Worm (Caenorhabditis elegans): ENCODE data around the gene mtss-1.

The mtss-1 gene

DNA sequence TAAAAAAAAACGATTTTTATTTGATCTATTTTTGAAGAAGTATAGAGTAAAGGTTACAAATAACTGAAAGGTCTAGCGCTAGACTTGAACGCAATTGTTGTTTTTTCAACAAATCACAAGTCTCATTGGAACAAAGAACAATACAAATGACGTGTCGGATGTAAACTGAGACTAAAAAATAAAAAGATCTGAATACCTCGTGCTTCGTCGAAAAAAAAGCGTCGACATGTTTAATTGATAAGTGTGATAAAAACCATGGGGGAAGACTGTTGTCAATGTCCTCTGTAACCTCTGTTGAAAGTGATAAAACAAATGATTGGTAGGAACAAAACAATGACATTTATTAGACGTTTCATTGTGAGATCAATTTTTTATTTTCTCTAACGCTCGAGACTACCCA is 14.6 kb downstream of the mtss-1 start (continued):
- TF ChIP-seq F55B11.4 (tag; optimal IDR thresholded peaks at IDR 0.05; ENCODE audit: borderline replicate concordance, insufficient read depth) = no peak
- 0 out of 2 replicates have a peak, but pooled peaks have one; percentile 35 for TF ChIP-seq cebp-1 (GFP tag; IDR thresholded peaks at IDR 0.05)
- peak; percentile 44 for TF ChIP-seq cebp-1 (tag; optimal IDR thresholded peaks at IDR 0.05)
- no peak for TF ChIP-seq tlf-1 (GFP tag; optimal IDR thresholded peaks at IDR 0.05)
- no peak for TF ChIP-seq lsl-1 (GFP tag; optimal IDR thresholded peaks at IDR 0.05)
- TF ChIP-seq Y67H2A.10 (GFP tag; conservative IDR thresholded peaks at IDR 0.05) = no peak
- TF ChIP-seq cebp-2 (GFP tag; IDR thresholded peaks at IDR 0.05) = no peak
- no peak for TF ChIP-seq zfh-2 (GFP tag; conservative IDR thresholded peaks at IDR 0.05)
- TF ChIP-seq K12H6.12 (tag; optimal IDR thresholded peaks at IDR 0.05) = no peak
- no peak for TF ChIP-seq dpl-1 (GFP tag; optimal IDR thresholded peaks at IDR 0.05)
- no peak for TF ChIP-seq akir-1 (GFP tag; optimal IDR thresholded peaks at IDR 0.05)
- TF ChIP-seq lin-35 (GFP tag; optimal IDR thresholded peaks at IDR 0.05) = no peak
- no peak for TF ChIP-seq rpc-1 (optimal IDR thresholded peaks at IDR 0.05)
- TF ChIP-seq rpc-1 (tag; optimal IDR thresholded peaks at IDR 0.05) = no peak
- no peak for TF ChIP-seq egrh-3 (GFP tag; IDR thresholded peaks at IDR 0.05)
- TF ChIP-seq nhr-179 (tag; optimal IDR thresholded peaks at IDR 0.05) = no peak
- TF ChIP-seq K11D2.4 (GFP tag; IDR thresholded peaks at IDR 0.05) = no peak
- TF ChIP-seq ceh-40 (GFP tag; IDR thresholded peaks at IDR 0.05) = no peak
- TF ChIP-seq F33H1.4 (GFP tag; IDR thresholded peaks at IDR 0.05) = no peak
- no peak for TF ChIP-seq zim-3 (tag; optimal IDR thresholded peaks at IDR 0.05)
- TF ChIP-seq hsf-1 (GFP tag; IDR thresholded peaks at IDR 0.05) = no peak
- no peak for TF ChIP-seq D2030.7 (GFP tag; IDR thresholded peaks at IDR 0.05)
- TF ChIP-seq dpff-1 (tag; optimal IDR thresholded peaks at IDR 0.05) = no peak
- TF ChIP-seq hmg-20 (GFP tag; IDR thresholded peaks at IDR 0.05) = no peak
- TF ChIP-seq F37B4.10 (GFP tag; IDR thresholded peaks at IDR 0.05) = no peak
- no peak for TF ChIP-seq nhr-90 (tag; optimal IDR thresholded peaks at IDR 0.05)
- TF ChIP-seq rec-8 (tag; optimal IDR thresholded peaks at IDR 0.05) = no peak
- no peak for TF ChIP-seq C06A6.2 (GFP tag; conservative IDR thresholded peaks at IDR 0.05)
- TF ChIP-seq ceh-27 (GFP tag; optimal IDR thresholded peaks at IDR 0.05) = no peak
- peak; percentile 49 for TF ChIP-seq attf-5 (GFP tag; optimal IDR thresholded peaks at IDR 0.05)
- no peak for TF ChIP-seq madf-10 (tag; optimal IDR thresholded peaks at IDR 0.05)
- TF ChIP-seq F23B12.7 (tag; optimal IDR thresholded peaks at IDR 0.05; ENCODE audit: insufficient read depth) = no peak
- no peak for TF ChIP-seq snpc-4 (GFP tag; optimal IDR thresholded peaks at IDR 0.05)
- TF ChIP-seq snpc-4 (tag; optimal IDR thresholded peaks at IDR 0.05) = no peak
- no peak for TF ChIP-seq egl-44 (GFP tag; IDR thresholded peaks at IDR 0.05)
- TF ChIP-seq snpc-1.1 (tag; optimal IDR thresholded peaks at IDR 0.05; ENCODE audit: insufficient read depth) = no peak
- no peak for TF ChIP-seq him-1 (tag; optimal IDR thresholded peaks at IDR 0.05)
- no peak for TF ChIP-seq hlh-12 (tag; optimal IDR thresholded peaks at IDR 0.05)
- TF ChIP-seq bed-1 (GFP tag; IDR thresholded peaks at IDR 0.05) = no peak
- TF ChIP-seq sea-2 (GFP tag; IDR thresholded peaks at IDR 0.05) = no peak
- TF ChIP-seq lag-1 (GFP tag; IDR thresholded peaks at IDR 0.05) = no peak
- peak; percentile 75 for TF ChIP-seq ztf-26 (tag; optimal IDR thresholded peaks at IDR 0.05)
- TF ChIP-seq mel-28 (tag; optimal IDR thresholded peaks at IDR 0.05; ENCODE audit: borderline replicate concordance) = no peak
- no peak for TF ChIP-seq Y79H2A.3 (GFP tag; conservative IDR thresholded peaks at IDR 0.05)
- TF ChIP-seq lsy-27 (tag; optimal IDR thresholded peaks at IDR 0.05; ENCODE audit: borderline replicate concordance, insufficient read depth) = no peak
- no peak for TF ChIP-seq let-526 (GFP tag; IDR thresholded peaks at IDR 0.05)
- TF ChIP-seq let-607 (tag; optimal IDR thresholded peaks at IDR 0.05) = peak in 1 of 2 experiments; percentile 37
- TF ChIP-seq dox-1 (GFP tag; IDR thresholded peaks at IDR 0.05) = no peak
- TF ChIP-seq F57C9.4 (tag; optimal IDR thresholded peaks at IDR 0.05) = no peak
